Worm (Caenorhabditis elegans): ENCODE results near the gene C25A8.1.

Gene C25A8.1

ce11 chrIV:7010835-7011234, at the start of gene C25A8.1:
Gene C25A8.1, plus strand, starts transcription at chrIV:7011135.
- TF ChIP-seq ceh-83 (GFP tag; optimal IDR thresholded peaks at IDR 0.05), result no peak
- TF ChIP-seq nhr-2 (tag; optimal IDR thresholded peaks at IDR 0.05), result no peak
- TF ChIP-seq cnd-1 (tag; optimal IDR thresholded peaks at IDR 0.05), result no peak
- no peak for TF ChIP-seq ceh-39 (tag; optimal IDR thresholded peaks at IDR 0.05)
- TF ChIP-seq elt-3 (tag; optimal IDR thresholded peaks at IDR 0.05), result no peak
- no peak for TF ChIP-seq drap-1 (GFP tag; optimal IDR thresholded peaks at IDR 0.05)
- no peak for TF ChIP-seq flh-1 (GFP tag; optimal IDR thresholded peaks at IDR 0.05)
- TF ChIP-seq sptf-1 (tag; optimal IDR thresholded peaks at IDR 0.05), result no peak
- no peak for TF ChIP-seq ham-2 (GFP tag; optimal IDR thresholded peaks at IDR 0.05)
- TF ChIP-seq zip-8 (tag; optimal IDR thresholded peaks at IDR 0.05), result no peak
- no peak for TF ChIP-seq nhr-28 (tag; optimal IDR thresholded peaks at IDR 0.05)
- no peak for TF ChIP-seq lsy-2 (tag; optimal IDR thresholded peaks at IDR 0.05)
- TF ChIP-seq M03D4.4 (tag; optimal IDR thresholded peaks at IDR 0.05), result no peak
- TF ChIP-seq mls-2 (tag; optimal IDR thresholded peaks at IDR 0.05), result no peak
- TF ChIP-seq hlh-1 (tag; optimal IDR thresholded peaks at IDR 0.05), result no peak

- TF ChIP-seq ces-1 (GFP tag; optimal IDR thresholded peaks at IDR 0.05) (no peak), nhr-2 (tag; optimal IDR thresholded peaks at IDR 0.05) (no peak), cnd-1 (tag; optimal IDR thresholded peaks at IDR 0.05) (no peak), elt-1 (tag; optimal IDR thresholded peaks at IDR 0.05; ENCODE audit: borderline replicate concordance, insufficient read depth) (no peak), mep-1 (tag; optimal IDR thresholded peaks at IDR 0.05) (no peak), nhr-28 (tag; optimal IDR thresholded peaks at IDR 0.05) (no peak), sem-2 (GFP tag; optimal IDR thresholded peaks at IDR 0.05) (no peak), lin-13 (tag; optimal IDR thresholded peaks at IDR 0.05) (no peak), zip-8 (tag; optimal IDR thresholded peaks at IDR 0.05) (no peak)
Observed at ce11 chrIV:6964508-6964907, 46.4 kb upstream of the C25A8.1 start, which contains the start of gene B0478.3. Gene B0478.3, minus strand, starts transcription at chrIV:6964608.

DNA sequence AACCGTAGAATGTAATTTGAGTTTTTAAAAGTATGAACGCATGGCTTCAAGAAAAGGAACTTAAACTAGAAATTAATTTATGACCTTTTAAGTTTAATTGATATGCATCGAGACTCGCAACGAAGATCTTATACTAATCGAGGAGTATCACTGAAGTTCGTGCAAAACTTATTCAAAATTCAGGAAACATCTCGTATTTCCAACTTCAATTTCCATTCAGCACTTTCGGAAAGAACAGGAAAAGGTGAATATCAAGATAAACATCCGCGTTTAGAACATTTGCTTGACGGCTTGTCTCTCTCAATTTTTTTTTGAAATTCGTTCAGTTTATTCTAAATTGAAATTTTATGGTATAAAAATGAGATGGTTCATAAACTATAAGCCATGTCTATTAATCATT, 45.7 kb upstream of the C25A8.1 start, which contains the start of gene ZK381.2:
ZK381.2 (plus strand) TSS at position 301 of the 400 bp plus-strand sequence.
- no peak for TF ChIP-seq ceh-83 (GFP tag; optimal IDR thresholded peaks at IDR 0.05)
- no peak for TF ChIP-seq nhr-28 (tag; optimal IDR thresholded peaks at IDR 0.05)

DNA sequence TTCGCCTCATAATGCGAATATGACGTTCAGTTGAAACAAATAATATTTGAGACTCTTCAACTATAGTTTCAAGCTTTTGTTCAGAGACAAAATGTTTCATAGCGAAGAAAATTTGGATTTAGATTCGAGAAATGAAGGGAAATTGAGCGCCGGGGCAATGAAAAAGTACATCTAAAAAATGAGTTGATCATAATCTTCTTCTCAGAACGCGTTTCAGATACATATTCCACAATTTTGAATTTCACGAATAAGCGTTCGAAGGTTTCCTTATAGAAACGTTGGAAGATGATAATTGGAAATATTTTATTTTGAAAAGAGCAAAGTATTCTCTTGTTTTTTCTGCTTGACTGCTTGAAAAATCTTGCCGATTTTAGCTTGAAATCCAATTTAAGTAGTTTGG, 40.7 kb upstream of the C25A8.1 start, which contains the start of gene ZK381.8:
ZK381.8 (minus strand) TSS at position 101 of the 400 bp plus-strand sequence.
- TF ChIP-seq lin-13 (tag; optimal IDR thresholded peaks at IDR 0.05), result no peak
- no peak for TF ChIP-seq tbx-8 (GFP tag; optimal IDR thresholded peaks at IDR 0.05)
- TF ChIP-seq ham-2 (GFP tag; optimal IDR thresholded peaks at IDR 0.05), result no peak
- TF ChIP-seq nhr-12 (tag; optimal IDR thresholded peaks at IDR 0.05), result no peak
- TF ChIP-seq M03D4.4 (tag; optimal IDR thresholded peaks at IDR 0.05), result no peak
- TF ChIP-seq unc-62 (GFP tag; optimal IDR thresholded peaks at IDR 0.05), result no peak
- no peak for TF ChIP-seq ceh-43 (GFP tag; optimal IDR thresholded peaks at IDR 0.05)
- no peak for TF ChIP-seq nhr-2 (tag; optimal IDR thresholded peaks at IDR 0.05)
- TF ChIP-seq elt-1 (tag; optimal IDR thresholded peaks at IDR 0.05; ENCODE audit: borderline replicate concordance, insufficient read depth), result no peak
- TF ChIP-seq mls-2 (tag; optimal IDR thresholded peaks at IDR 0.05), result no peak
- no peak for TF ChIP-seq ces-1 (GFP tag; optimal IDR thresholded peaks at IDR 0.05)
- TF ChIP-seq hlh-1 (tag; optimal IDR thresholded peaks at IDR 0.05), result no peak
- no peak for TF ChIP-seq pha-4 (tag; optimal IDR thresholded peaks at IDR 0.05)
- no peak for TF ChIP-seq lin-32 (GFP tag; optimal IDR thresholded peaks at IDR 0.05)

ce11 chrIV:6971213-6971612, 39.7 kb upstream of the C25A8.1 start, which contains the start of gene ZK381.62:
Gene ZK381.62, minus strand, starts transcription at chrIV:6971313.
- TF ChIP-seq nhr-76 (tag; optimal IDR thresholded peaks at IDR 0.05) (no peak), unc-62 (GFP tag; optimal IDR thresholded peaks at IDR 0.05) (no peak), nhr-237 (tag; optimal IDR thresholded peaks at IDR 0.05) (no peak), bed-3 (GFP tag; optimal IDR thresholded peaks at IDR 0.05) (no peak), mab-5 (tag; optimal IDR thresholded peaks at IDR 0.05) (no peak), elt-1 (tag; optimal IDR thresholded peaks at IDR 0.05; ENCODE audit: borderline replicate concordance, insufficient read depth) (no peak), ceh-83 (GFP tag; optimal IDR thresholded peaks at IDR 0.05) (no peak)

- TF ChIP-seq blmp-1 (tag; optimal IDR thresholded peaks at IDR 0.05), result no peak
Observed at ce11 chrIV:6972427-6972826, 38.5 kb upstream of the C25A8.1 start, which contains the start of gene nhr-249. Gene nhr-249, minus strand, starts transcription at chrIV:6972527.
